Fruit fly (Drosophila melanogaster) whole organism, embryonic: Measurements from ENCODE around the gene Ubi-p5E.

Experiments
- B-H2 ChIP-seq: fragments of 200-800 bp; sonication (Bioruptor generic); optimal IDR thresholded peaks from 2 replicates; lab custom pipeline; 2018; ENCODE audit warnings: missing biosample characterization, mild to moderate bottlenecking, missing genetic modification characterization
- CG1024 ChIP-seq: fragments of 200-800 bp; sonication (Bioruptor generic); IDR thresholded peaks from 2 replicates; pipeline ENCODE4 v1.3.6; 2022; ENCODE audit warnings: missing biosample characterization, missing genetic modification characterization
- CG10565 ChIP-seq: fragments of 200-800 bp; sonication (Bioruptor generic); optimal IDR thresholded peaks from 3 replicates; lab custom pipeline; 2016; ENCODE audit warnings: missing biosample characterization, mild to moderate bottlenecking, missing genetic modification characterization
- CG11504 ChIP-seq: fragments of 200-800 bp; sonication (Bioruptor generic); optimal IDR thresholded peaks from 3 replicates; lab custom pipeline; 2019; ENCODE audit warnings: missing biosample characterization, mild to moderate bottlenecking, missing genetic modification characterization, moderate library complexity
- CG12071 ChIP-seq: fragments of 200-800 bp; sonication (Bioruptor generic); optimal IDR thresholded peaks from 3 replicates; lab custom pipeline; 2018; ENCODE audit warnings: missing biosample characterization, mild to moderate bottlenecking, missing genetic modification characterization
- CG14667 ChIP-seq: fragments of 200-800 bp; sonication (Bioruptor generic); IDR thresholded peaks from 2 replicates; pipeline ENCODE4 v1.3.6; 2022; ENCODE audit warnings: missing biosample characterization, missing genetic modification characterization
- CG1647 ChIP-seq: fragments of 200-800 bp; sonication (Bioruptor generic); optimal IDR thresholded peaks from 3 replicates; lab custom pipeline; 2016; ENCODE audit warnings: missing biosample characterization, missing genetic modification characterization
- CG16779 ChIP-seq: fragments of 200-800 bp; sonication (Bioruptor generic); IDR thresholded peaks from 2 replicates; pipeline ENCODE4 v1.3.6; 2022; ENCODE audit warnings: missing biosample characterization, missing genetic modification characterization
- CG17359 ChIP-seq: fragments of 200-800 bp; sonication (Bioruptor generic); optimal IDR thresholded peaks from 3 replicates; lab custom pipeline; 2018; ENCODE audit warnings: missing biosample characterization, mild to moderate bottlenecking, missing genetic modification characterization, moderate library complexity
- CG17912 ChIP-seq: fragments of 200-800 bp; sonication (Bioruptor generic); optimal IDR thresholded peaks from 2 replicates; lab custom pipeline; 2018; ENCODE audit warnings: missing biosample characterization, mild to moderate bottlenecking, missing genetic modification characterization
- CG31224 ChIP-seq: fragments of 200-800 bp; sonication (Bioruptor generic); IDR thresholded peaks from 2 replicates; pipeline ENCODE4 v1.3.6; 2022; ENCODE audit warnings: missing biosample characterization, missing genetic modification characterization
- CG34422 ChIP-seq: fragments of 200-800 bp; sonication (Bioruptor generic); IDR thresholded peaks from 3 replicates; pipeline ENCODE4 v1.3.6; 2022; ENCODE audit warnings: missing biosample characterization, missing genetic modification characterization
- CG3726 ChIP-seq: fragments of 200-800 bp; sonication (Bioruptor generic); IDR thresholded peaks from 3 replicates; pipeline ENCODE4, ENCODE4 v1.3.6; 2022; ENCODE audit warnings: missing biosample characterization, missing genetic modification characterization
- CG6254 ChIP-seq: fragments of 200-800 bp; sonication (Bioruptor generic); optimal IDR thresholded peaks from 3 replicates; lab custom pipeline; 2017; ENCODE audit warnings: mild to moderate bottlenecking, missing biosample characterization, missing genetic modification reagents, missing genetic modification characterization
- CG7357 ChIP-seq: fragments of 200-800 bp; sonication (Bioruptor generic); IDR thresholded peaks from 3 replicates; pipeline ENCODE4 v1.3.6; 2022; ENCODE audit warnings: missing biosample characterization, missing genetic modification characterization
- CG7839 ChIP-seq: fragments of 200-800 bp; sonication (Bioruptor generic); optimal IDR thresholded peaks from 3 replicates; lab custom pipeline; 2018; ENCODE audit warnings: missing biosample characterization, mild to moderate bottlenecking, missing genetic modification characterization, moderate library complexity
- CHES-1-like ChIP-seq: fragments of 200-800 bp; sonication (Bioruptor generic); optimal IDR thresholded peaks from 2 replicates; lab custom pipeline; 2016; ENCODE audit warnings: missing biosample characterization, missing genetic modification characterization
- CoRest ChIP-seq: fragments of 200-800 bp; sonication (Bioruptor generic); optimal IDR thresholded peaks from 3 replicates; lab custom pipeline; 2018; ENCODE audit warnings: missing biosample characterization, mild to moderate bottlenecking, missing genetic modification characterization, moderate library complexity
- Dfd ChIP-seq, 2 experiments: fragments of >200 bp; optimal IDR thresholded peaks; 2 replicates each; lab custom pipeline; 2017; ENCODE audit warnings: missing biosample characterization in 2 of 2, missing genetic modification characterization in 2 of 2
- Eip74EF ChIP-seq, 2 experiments: fragments of 200-800 bp in 1 of 2; fragments of >200 bp in 1 of 2; sonication (Bioruptor generic) in 1 of 2; optimal IDR thresholded peaks; 2 replicates each; lab custom pipeline; 2017 to 2019; ENCODE audit warnings: missing biosample characterization in 2 of 2, missing genetic modification characterization in 2 of 2, mild to moderate bottlenecking in 1 of 2, moderate library complexity in 1 of 2
- H2.0 ChIP-seq: fragments of 200-800 bp; sonication (Bioruptor generic); IDR thresholded peaks from 2 replicates; pipeline ENCODE4 v1.3.6; 2022; ENCODE audit warnings: missing biosample characterization, missing genetic modification characterization
- HHEX ChIP-seq: fragments of 200-800 bp; sonication (Bioruptor generic); optimal IDR thresholded peaks from 3 replicates; lab custom pipeline; 2017; ENCODE audit warnings: missing biosample characterization, mild to moderate bottlenecking, missing genetic modification characterization, missing genetic modification reagents
- Hand ChIP-seq: fragments of 200-800 bp; sonication (Bioruptor generic); optimal IDR thresholded peaks from 2 replicates; lab custom pipeline; 2017; ENCODE audit warnings: mild to moderate bottlenecking, missing biosample characterization, missing genetic modification reagents, missing genetic modification characterization
- Hr51 ChIP-seq, 2 experiments: fragments of 200-800 bp; sonication (Bioruptor generic); optimal IDR thresholded peaks; 2 replicates in 1 of 2; 3 replicates in 1 of 2; lab custom pipeline; 2016 to 2018; ENCODE audit warnings: missing biosample characterization in 2 of 2, missing genetic modification characterization in 2 of 2, mild to moderate bottlenecking in 1 of 2, moderate library complexity in 1 of 2
- Hr78 ChIP-seq, 2 experiments: fragments of 200-800 bp in 1 of 2; fragments of >200 bp in 1 of 2; sonication (Bioruptor generic) in 1 of 2; optimal IDR thresholded peaks; 2 replicates each; lab custom pipeline; 2017 to 2019; ENCODE audit warnings: missing biosample characterization in 2 of 2, missing genetic modification characterization in 2 of 2, mild to moderate bottlenecking in 1 of 2, moderate library complexity in 1 of 2
- Jarid2 ChIP-seq: fragments of 200-800 bp; sonication (Bioruptor generic); optimal IDR thresholded peaks from 3 replicates; lab custom pipeline; 2017; ENCODE audit warnings: mild to moderate bottlenecking, missing biosample characterization, missing genetic modification reagents, missing genetic modification characterization
- Max ChIP-seq: fragments of 200-800 bp; sonication (Bioruptor generic); optimal IDR thresholded peaks from 2 replicates; lab custom pipeline; 2016; ENCODE audit warnings: missing biosample characterization, mild to moderate bottlenecking, missing genetic modification characterization
- Meics ChIP-seq: fragments of 200-800 bp; sonication (Bioruptor generic); optimal IDR thresholded peaks from 2 replicates; lab custom pipeline; 2017; ENCODE audit warnings: missing biosample characterization, mild to moderate bottlenecking, missing genetic modification characterization
- NfI ChIP-seq: fragments of 200-800 bp; sonication (Bioruptor generic); optimal IDR thresholded peaks from 3 replicates; lab custom pipeline; 2018; ENCODE audit warnings: missing biosample characterization, mild to moderate bottlenecking, missing genetic modification characterization, moderate library complexity
- Side ChIP-seq: fragments of 200-800 bp; sonication (Bioruptor generic); optimal IDR thresholded peaks from 2 replicates; lab custom pipeline; 2016; ENCODE audit warnings: missing biosample characterization, missing genetic modification characterization
- Sin3A ChIP-seq: fragments of >200 bp; optimal IDR thresholded peaks from 2 replicates; lab custom pipeline; 2018
- Tbp ChIP-seq: fragments of >200 bp; optimal IDR thresholded peaks from 2 replicates; lab custom pipeline; 2018; ENCODE audit warnings: missing biosample characterization, missing genetic modification characterization
- bab2 ChIP-seq: fragments of 200-800 bp; sonication (Bioruptor generic); optimal IDR thresholded peaks from 2 replicates; lab custom pipeline; 2016; ENCODE audit warnings: missing biosample characterization, missing genetic modification characterization
- bbx ChIP-seq: fragments of 200-800 bp; sonication (Bioruptor generic); IDR thresholded peaks from 2 replicates; pipeline ENCODE4 v1.3.6; 2022; ENCODE audit warnings: missing biosample characterization, missing genetic modification characterization; ENCODE audit not compliant: partially characterized antibody
- caup ChIP-seq: fragments of 200-800 bp; sonication (Bioruptor generic); optimal IDR thresholded peaks from 3 replicates; lab custom pipeline; 2017; ENCODE audit warnings: missing biosample characterization, mild to moderate bottlenecking, missing genetic modification characterization, moderate library complexity; ENCODE audit not compliant: severe bottlenecking
- chn ChIP-seq: fragments of 200-800 bp; sonication (Bioruptor generic); optimal IDR thresholded peaks from 2 replicates; lab custom pipeline; 2016; ENCODE audit warnings: missing biosample characterization, missing genetic modification characterization
- grau ChIP-seq: fragments of 200-800 bp; optimal IDR thresholded peaks from 3 replicates; lab custom pipeline; 2019; ENCODE audit warnings: missing biosample characterization, mild to moderate bottlenecking, missing genetic modification characterization, moderate library complexity
- gro ChIP-seq: fragments of 200-800 bp; sonication (Bioruptor generic); optimal IDR thresholded peaks from 2 replicates; lab custom pipeline; 2016; ENCODE audit warnings: missing biosample characterization, missing genetic modification characterization
- gsb-n ChIP-seq: fragments of 200-800 bp; sonication (Bioruptor generic); optimal IDR thresholded peaks from 3 replicates; lab custom pipeline; 2018; ENCODE audit warnings: missing biosample characterization, mild to moderate bottlenecking, missing genetic modification characterization
- h ChIP-seq: fragments of >200 bp; optimal IDR thresholded peaks from 2 replicates; lab custom pipeline; 2017
- hbn ChIP-seq: fragments of 200-800 bp; sonication (Bioruptor generic); IDR thresholded peaks from 2 replicates; pipeline ENCODE4 v1.3.6; 2022; ENCODE audit warnings: missing biosample characterization, missing genetic modification characterization; ENCODE audit not compliant: partially characterized antibody
- luna ChIP-seq: fragments of 200-800 bp; sonication (Bioruptor generic); optimal IDR thresholded peaks from 2 replicates; lab custom pipeline; 2016; ENCODE audit warnings: missing biosample characterization, missing genetic modification characterization
- nerfin-2 ChIP-seq: fragments of 200-800 bp; sonication (Bioruptor generic); IDR thresholded peaks from 2 replicates; pipeline ENCODE4 v1.3.6; 2022; ENCODE audit warnings: missing biosample characterization, missing genetic modification characterization; ENCODE audit not compliant: partially characterized antibody
- onecut ChIP-seq: fragments of 200-800 bp; sonication (Bioruptor generic); IDR thresholded peaks from 2 replicates; pipeline ENCODE4 v1.3.6; 2022; ENCODE audit warnings: missing biosample characterization, missing genetic modification characterization
- otp ChIP-seq: fragments of 200-800 bp; sonication (Bioruptor generic); IDR thresholded peaks from 3 replicates; pipeline ENCODE4, ENCODE4 v1.3.6; 2022; ENCODE audit warnings: missing biosample characterization, missing genetic modification characterization
- row ChIP-seq: fragments of 200-800 bp; sonication (Bioruptor generic); IDR thresholded peaks from 3 replicates; pipeline ENCODE4 v1.3.6; 2022; ENCODE audit warnings: missing biosample characterization, missing genetic modification characterization
- run ChIP-seq: fragments of 200-800 bp; sonication (Bioruptor generic); optimal IDR thresholded peaks from 3 replicates; lab custom pipeline; 2018; ENCODE audit warnings: missing biosample characterization, mild to moderate bottlenecking, missing genetic modification characterization
- scrt ChIP-seq: fragments of 200-800 bp; sonication (Bioruptor generic); optimal IDR thresholded peaks from 2 replicates; lab custom pipeline; 2018; ENCODE audit warnings: missing biosample characterization, mild to moderate bottlenecking, missing genetic modification characterization, moderate library complexity
- sim ChIP-seq: fragments of 200-800 bp; sonication (Bioruptor generic); IDR thresholded peaks from 2 replicates; pipeline ENCODE4 v1.3.6; 2022; ENCODE audit warnings: missing biosample characterization, missing genetic modification characterization
- ssp ChIP-seq: fragments of 200-800 bp; sonication (Bioruptor generic); IDR thresholded peaks from 2 replicates; pipeline ENCODE4 v1.3.6; 2022; ENCODE audit warnings: missing biosample characterization, missing genetic modification characterization
- tap ChIP-seq: fragments of 200-800 bp; optimal IDR thresholded peaks from 3 replicates; lab custom pipeline; 2019; ENCODE audit warnings: missing biosample characterization, mild to moderate bottlenecking, missing genetic modification characterization, moderate library complexity
- zfh2 ChIP-seq: fragments of 200-800 bp; sonication (Bioruptor generic); optimal IDR thresholded peaks from 2 replicates; lab custom pipeline; 2016; ENCODE audit warnings: missing biosample characterization, missing genetic modification characterization

The Ubi-p5E gene

dm6 chrX:6311516-6311915, 32.1 kb upstream of the Ubi-p5E start (continued):
- TF ChIP-seq Eip74EF (GFP tag; optimal IDR thresholded peaks at IDR 0.05; lab: Kevin White, UChicago) (no peak), tap (tag; lab: Kevin White, UChicago) (no peak), H2.0 (no peak), CG1024 (no peak), CG31224 (GFP tag; lab: Robert Waterston, UW) (no peak), CHES-1-like (no peak), Sin3A (no peak), CG17359 (no peak), nerfin-2 (no peak), caup (GFP tag; lab: Kevin White, UChicago) (no peak), Tbp (GFP tag; lab: Kevin White, UChicago) (no peak), CG34422 (GFP tag; lab: Robert Waterston, UW) (no peak), sim (GFP tag; lab: Robert Waterston, UW) (no peak), zfh2 (GFP tag; lab: Kevin White, UChicago) (no peak), CG11504 (tag; lab: Kevin White, UChicago) (peak; percentile 42), CG7357 (no peak), ssp (no peak), gro (no peak), CG10565 (no peak), CG12071 (no peak), Dfd (GFP tag; optimal IDR thresholded peaks at IDR 0.05; lab: Kevin White, UChicago) (no peak), CG17912 (GFP tag; lab: Kevin White, UChicago) (no peak), scrt (GFP tag; lab: Kevin White, UChicago) (no peak), HHEX (GFP tag; lab: Kevin White, UChicago) (no peak), B-H2 (no peak), run (no peak), onecut (no peak), otp (no peak), NfI (GFP tag; lab: Kevin White, UChicago) (no peak), Meics (peak; percentile 15), bab2 (GFP tag; lab: Kevin White, UChicago) (no peak), CG1647 (GFP tag; lab: Kevin White, UChicago) (no peak), hbn (GFP tag; lab: Robert Waterston, UW) (no peak), CG16779 (GFP tag; lab: Robert Waterston, UW) (no peak), row (GFP tag; lab: Robert Waterston, UW) (peak; percentile 54), Hr78 (GFP tag; optimal IDR thresholded peaks at IDR 0.05; lab: Kevin White, UChicago) (no peak), Side (GFP tag; lab: Kevin White, UChicago) (no peak), CG14667 (GFP tag; lab: Robert Waterston, UW) (no peak), Jarid2 (GFP tag; lab: Kevin White, UChicago) (no peak), gsb-n (tag; lab: Kevin White, UChicago) (no peak), CoRest (tag; lab: Kevin White, UChicago) (no peak), CG6254 (GFP tag; lab: Kevin White, UChicago) (no peak), luna (GFP tag; lab: Kevin White, UChicago) (no peak), chn (no peak), Max (GFP tag; lab: Kevin White, UChicago) (no peak), grau (tag; lab: Kevin White, UChicago) (peak; percentile 17), bbx (GFP tag; lab: Robert Waterston, UW) (no peak), Hr51 (GFP tag; optimal IDR thresholded peaks at IDR 0.05; lab: Kevin White, UChicago) (peak in 1 of 2 experiments; percentile 1), CG7839 (peak; percentile 34), Hand (GFP tag; lab: Kevin White, UChicago) (no peak), h (lab: Kevin White, UChicago) (no peak), CG3726 (GFP tag; lab: Robert Waterston, UW) (no peak)
